Fruit fly (Drosophila melanogaster): Measurements from ENCODE around the gene CG17917.

The CG17917 gene

DNA sequence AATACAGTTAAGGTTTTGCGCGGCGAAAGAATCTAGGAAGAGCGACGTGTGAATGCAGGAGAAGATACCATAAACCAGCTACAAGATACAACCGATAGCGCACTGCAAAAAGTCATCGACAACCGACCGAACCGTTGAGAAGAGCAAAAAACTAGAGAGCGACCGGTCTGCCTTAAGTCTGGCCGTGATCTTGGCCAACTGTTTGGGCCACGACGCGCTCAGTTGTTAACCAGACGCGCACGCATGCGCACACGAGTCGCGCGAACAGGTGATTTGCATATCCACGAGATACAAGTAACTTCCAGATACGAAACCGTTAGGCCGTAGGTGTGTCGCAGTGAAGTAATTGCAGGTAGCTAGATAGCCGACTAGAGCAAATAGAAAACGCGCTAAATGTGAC lies 26.7 kb upstream of the CG17917 start (continued):
- TF ChIP-seq CG18011 (GFP tag; optimal IDR thresholded peaks at IDR 0.05) (no peak), Hr39 (optimal IDR thresholded peaks at IDR 0.05) (peak; percentile 98), tio (GFP tag; optimal IDR thresholded peaks at IDR 0.05) (no peak)

DNA sequence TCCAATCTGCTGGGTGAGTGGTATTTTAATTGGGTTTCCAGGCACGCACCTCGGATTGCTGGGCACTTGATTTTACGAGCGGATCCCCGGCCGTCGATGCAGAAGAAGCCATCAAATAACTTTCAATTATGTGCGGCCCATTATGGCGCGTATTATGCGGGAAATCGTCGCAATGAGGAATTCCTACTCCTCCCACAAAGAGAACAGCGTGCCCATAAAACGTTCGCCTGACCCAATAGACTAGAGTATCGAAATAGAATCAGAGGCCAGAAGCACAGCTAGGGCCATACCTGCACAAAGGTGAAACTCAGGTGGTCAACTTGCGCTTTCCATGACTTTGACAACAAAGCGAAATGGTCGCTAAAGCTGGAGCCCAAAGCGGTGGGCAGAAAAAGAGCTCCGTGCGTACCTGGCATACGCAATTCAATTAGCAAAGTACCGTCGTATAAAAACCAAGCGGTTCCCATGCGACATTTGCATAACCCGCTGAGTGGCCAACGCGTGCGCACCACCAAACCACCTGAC lies 11.9 kb upstream of the CG17917 start, which contains the start of gene Osi18:
TSS of gene Osi18 (plus strand) at position 475 of the 525 bp plus-strand sequence.
- TF ChIP-seq Awh (GFP tag; IDR thresholded peaks at IDR 0.05), result no peak
- TF ChIP-seq CG10274 (GFP tag; optimal IDR thresholded peaks at IDR 0.05), result no peak
- TF ChIP-seq Med (GFP tag), result peak; percentile 48
- TF ChIP-seq sr (GFP tag; IDR thresholded peaks at IDR 0.05), result no peak
- no peak for TF ChIP-seq E2f1 (GFP tag; IDR thresholded peaks at IDR 0.05)
- TF ChIP-seq Nf-YA (GFP tag; IDR thresholded peaks at IDR 0.05), result no peak
- TF ChIP-seq vvl (GFP tag; IDR thresholded peaks at IDR 0.05), result 0 out of 2 replicates have a peak, but pooled peaks have one; percentile 13
- TF ChIP-seq Hr78 (GFP tag; optimal IDR thresholded peaks at IDR 0.05), result peak in 1 of 2 experiments; percentile 38
- no peak for TF ChIP-seq dan (GFP tag; IDR thresholded peaks at IDR 0.05)
- no peak for TF ChIP-seq CG11085 (GFP tag; IDR thresholded peaks at IDR 0.05)
- peak; percentile 71 for TF ChIP-seq kni (GFP tag; optimal IDR thresholded peaks at IDR 0.05)
- TF ChIP-seq CG31388 (GFP tag; optimal IDR thresholded peaks at IDR 0.05), result no peak
- peak; percentile 69 for TF ChIP-seq Blimp-1 (GFP tag; optimal IDR thresholded peaks at IDR 0.05)
- no peak for TF ChIP-seq CG43689 (GFP tag; IDR thresholded peaks at IDR 0.05)

DNA sequence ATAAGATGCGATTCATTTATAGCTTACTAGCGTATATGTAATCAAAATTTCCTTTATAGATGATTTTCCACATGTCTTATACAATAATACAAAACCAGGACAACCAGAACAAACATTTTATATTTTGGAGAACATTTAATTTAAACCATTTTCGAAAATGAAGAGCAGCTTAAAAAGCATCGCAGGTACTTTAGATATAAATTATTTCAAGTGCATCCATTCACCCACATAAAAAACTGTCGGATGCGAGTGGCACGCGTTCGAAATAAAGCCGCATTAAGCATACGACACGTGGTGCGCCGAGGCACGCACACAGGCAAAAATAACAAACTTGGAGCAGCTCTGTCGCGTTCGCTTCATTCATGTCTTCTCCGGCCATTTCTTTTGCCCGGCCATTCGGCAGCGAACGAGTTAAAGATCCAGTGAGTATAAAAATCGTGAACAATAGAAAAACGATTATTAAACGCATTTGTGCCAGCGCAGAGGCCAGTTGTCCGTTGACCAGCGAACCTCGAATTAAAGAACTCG lies 6.8 kb upstream of the CG17917 start, which contains the start of gene Osi19:
TSS of gene Osi19 (plus strand) at position 457 of the 528 bp plus-strand sequence.
- TF ChIP-seq sens (GFP tag) (peak; percentile 86), sqz (GFP tag; optimal IDR thresholded peaks at IDR 0.05) (peak; percentile 18), CG2199 (GFP tag; IDR thresholded peaks at IDR 0.05) (0 out of 3 replicates have a peak, but pooled peaks have one; percentile 15), tap (tag; optimal IDR thresholded peaks at IDR 0.05) (no peak), gce (GFP tag; IDR thresholded peaks at IDR 0.05) (0 out of 3 replicates have a peak, but pooled peaks have one; percentile 5), CG7372 (GFP tag; IDR thresholded peaks at IDR 0.05) (peak; percentile 61), Ets65A (GFP tag) (peak; percentile 65), oc (tag; optimal IDR thresholded peaks at IDR 0.05) (peak; percentile 32), vvl (GFP tag; IDR thresholded peaks at IDR 0.05) (0 out of 2 replicates have a peak, but pooled peaks have one; percentile 20), zfh1 (GFP tag; IDR thresholded peaks at IDR 0.05) (0 out of 3 replicates have a peak, but pooled peaks have one; percentile 39), Tbp (GFP tag; optimal IDR thresholded peaks at IDR 0.05) (no peak), chinmo (GFP tag; IDR thresholded peaks at IDR 0.05; ENCODE audit: partially characterized antibody) (0 out of 4 replicates have a peak, but pooled peaks have one; percentile 14), Side (GFP tag; optimal IDR thresholded peaks at IDR 0.05) (no peak), Med (GFP tag) (peak; percentile 42)

DNA sequence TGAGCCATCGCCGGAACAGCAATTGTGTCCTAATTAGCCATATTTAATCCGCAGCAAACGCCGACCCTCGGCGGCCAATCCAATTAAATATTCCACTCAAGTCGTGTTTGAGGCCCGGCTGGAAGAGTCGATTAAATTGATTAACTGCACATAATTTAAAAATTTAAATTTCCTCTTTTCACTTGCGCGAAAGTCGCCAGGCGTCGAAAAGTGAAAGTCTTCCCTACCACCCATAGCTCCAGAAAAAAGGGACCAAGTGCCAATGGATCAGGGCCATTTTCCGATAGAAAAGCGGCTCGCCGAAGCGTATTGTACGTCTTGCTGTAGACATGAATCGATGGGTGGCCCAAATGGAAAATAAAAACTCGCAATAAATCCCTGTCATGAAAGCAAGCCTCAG lies 4.4 kb upstream of the CG17917 start:
- no peak for TF ChIP-seq CG3995 (GFP tag; optimal IDR thresholded peaks at IDR 0.05)
- no peak for TF ChIP-seq slp2 (GFP tag; optimal IDR thresholded peaks at IDR 0.05)
- TF ChIP-seq crc (GFP tag; optimal IDR thresholded peaks at IDR 0.05), result no peak
- TF ChIP-seq Blimp-1 (GFP tag; optimal IDR thresholded peaks at IDR 0.05), result peak; percentile 57
- TF ChIP-seq Ets65A (GFP tag), result peak; percentile 74
- no peak for TF ChIP-seq crol (GFP tag; IDR thresholded peaks at IDR 0.05)
- no peak for TF ChIP-seq CG18011 (GFP tag; optimal IDR thresholded peaks at IDR 0.05)
- no peak for TF ChIP-seq CG5180 (GFP tag; optimal IDR thresholded peaks at IDR 0.05)
